Worm (Caenorhabditis elegans) whole organism, L4 larva: ENCODE measurements around the gene hex-1.

Experiments used
- D1046.2 ChIP-seq: fragments of 200-800 bp; sonication (Bioruptor generic); IDR thresholded peaks from 2 replicates; pipeline ENCODE4 v1.3.6; 2022; ENCODE audit warnings: missing genetic modification characterization, missing compliant biosample characterization
- F26F4.8 ChIP-seq: fragments of 200-800 bp; sonication (Bioruptor generic); conservative IDR thresholded peaks from 2 replicates; pipeline ENCODE4 v1.3.6; 2022; ENCODE audit warnings: missing genetic modification characterization, missing compliant biosample characterization
- R02D3.7 ChIP-seq: fragments of 150-350 bp; sonication (generic microtip); optimal IDR thresholded peaks from 3 replicates; lab custom pipeline; 2014; ENCODE audit warnings: missing biosample characterization, missing genetic modification characterization
- ZK337.2 ChIP-seq: fragments of 200-800 bp; sonication (Bioruptor generic); IDR thresholded peaks from 2 replicates; pipeline ENCODE4 v1.3.6; 2022; ENCODE audit warnings: missing genetic modification reagents, missing genetic modification characterization, missing compliant biosample characterization
- ama-1 ChIP-seq: fragments of 150-350 bp; optimal IDR thresholded peaks from 2 replicates; lab custom pipeline; 2014; ENCODE audit warnings: inconsistent platforms, mixed read lengths
- cey-2 ChIP-seq: sonication (generic microtip); optimal IDR thresholded peaks from 3 replicates; lab custom pipeline; 2017; ENCODE audit warnings: missing genetic modification characterization, mild to moderate bottlenecking, missing compliant biosample characterization, antibody characterized with exemption, borderline replicate concordance; ENCODE audit not compliant: insufficient read depth
- ctbp-1 ChIP-seq: fragments of 200-800 bp; sonication (Bioruptor generic); IDR thresholded peaks from 2 replicates; pipeline ENCODE4 v1.3.6; 2022; ENCODE audit warnings: missing genetic modification reagents, missing genetic modification characterization, missing compliant biosample characterization
- daf-12 ChIP-seq: fragments of 150-350 bp; optimal IDR thresholded peaks from 2 replicates; lab custom pipeline; 2014; ENCODE audit warnings: missing biosample characterization, missing genetic modification reagents, missing genetic modification characterization
- daf-16 ChIP-seq, 3 experiments: sonication (generic microtip); optimal IDR thresholded peaks; 2 replicates each; lab custom pipeline; 2016 to 2017; ENCODE audit warnings: missing genetic modification characterization in 3 of 3, missing genetic modification reagents in 3 of 3, mild to moderate bottlenecking in 2 of 3, missing compliant biosample characterization in 2 of 3, missing biosample characterization in 1 of 3, moderate library complexity in 1 of 3
- daf-8 ChIP-seq: fragments of 200-800 bp; sonication (Bioruptor generic); IDR thresholded peaks from 2 replicates; pipeline ENCODE4 v1.3.6; 2022; ENCODE audit warnings: missing genetic modification characterization, missing compliant biosample characterization
- dmd-6 ChIP-seq: fragments of 200-800 bp; sonication (Bioruptor generic); IDR thresholded peaks from 2 replicates; pipeline ENCODE4 v1.3.6; 2022; ENCODE audit warnings: missing genetic modification reagents, missing genetic modification characterization, missing compliant biosample characterization
- dmd-8 ChIP-seq: fragments of 200-800 bp; sonication (Bioruptor generic); IDR thresholded peaks from 2 replicates; pipeline ENCODE4 v1.3.6; 2022; ENCODE audit warnings: missing genetic modification characterization, missing compliant biosample characterization
- dpl-1 ChIP-seq: fragments of 150-350 bp; optimal IDR thresholded peaks from 2 replicates; lab custom pipeline; 2014; ENCODE audit warnings: missing biosample characterization, missing genetic modification reagents, missing genetic modification characterization
- dve-1 ChIP-seq: sonication (generic microtip); optimal IDR thresholded peaks from 2 replicates; lab custom pipeline; 2017; ENCODE audit warnings: antibody characterized with exemption, mild to moderate bottlenecking, missing genetic modification characterization, missing compliant biosample characterization; ENCODE audit not compliant: insufficient read depth
- egl-27 ChIP-seq: sonication (generic microtip); optimal IDR thresholded peaks from 3 replicates; lab custom pipeline; 2017; ENCODE audit warnings: missing biosample characterization, missing genetic modification reagents, missing genetic modification characterization
- fkh-10 ChIP-seq: fragments of 150-350 bp; optimal IDR thresholded peaks from 2 replicates; lab custom pipeline; 2014; ENCODE audit warnings: missing biosample characterization, missing genetic modification reagents, missing genetic modification characterization
- gei-8 ChIP-seq: fragments of 200-800 bp; sonication (Bioruptor generic); optimal IDR thresholded peaks from 2 replicates; lab custom pipeline; 2018; ENCODE audit warnings: mild to moderate bottlenecking, missing genetic modification characterization, missing compliant biosample characterization
- hlh-11 ChIP-seq: fragments of 200-800 bp; sonication (Bioruptor generic); optimal IDR thresholded peaks from 2 replicates; lab custom pipeline; 2018; ENCODE audit warnings: mild to moderate bottlenecking, missing genetic modification characterization, missing compliant biosample characterization
- hlh-30 ChIP-seq: sonication (generic microtip); optimal IDR thresholded peaks from 2 replicates; lab custom pipeline; 2017; ENCODE audit warnings: antibody characterized with exemption, mild to moderate bottlenecking, missing genetic modification characterization, missing compliant biosample characterization; ENCODE audit not compliant: insufficient read depth
- jun-1 ChIP-seq: fragments of 150-350 bp; optimal IDR thresholded peaks from 2 replicates; lab custom pipeline; 2014; ENCODE audit warnings: missing biosample characterization, missing genetic modification reagents, missing genetic modification characterization
- lin-13 ChIP-seq: fragments of 150-350 bp; optimal IDR thresholded peaks from 2 replicates; lab custom pipeline; 2014; ENCODE audit warnings: missing biosample characterization, missing genetic modification reagents, missing genetic modification characterization
- lin-15B ChIP-seq: fragments of 150-350 bp; sonication (generic microtip); optimal IDR thresholded peaks from 3 replicates; lab custom pipeline; 2014; ENCODE audit warnings: missing biosample characterization, missing genetic modification characterization
- lin-29 ChIP-seq: fragments of 200-800 bp; sonication (Bioruptor generic); IDR thresholded peaks from 2 replicates; pipeline ENCODE4 v1.3.6; 2022; ENCODE audit warnings: missing genetic modification reagents, missing genetic modification characterization, missing compliant biosample characterization
- lin-38 ChIP-seq: fragments of 200-800 bp; sonication (Bioruptor generic); IDR thresholded peaks from 2 replicates; pipeline ENCODE4 v1.3.6; 2022; ENCODE audit warnings: missing genetic modification reagents, missing genetic modification characterization, missing compliant biosample characterization
- lir-3 ChIP-seq: sonication (generic microtip); optimal IDR thresholded peaks from 2 replicates; lab custom pipeline; 2016; ENCODE audit warnings: mild to moderate bottlenecking, missing genetic modification characterization, missing compliant biosample characterization
- lsy-2 ChIP-seq, 2 experiments: fragments of 150-350 bp in 1 of 2; sonication (generic microtip) in 1 of 2; optimal IDR thresholded peaks; 2 replicates each; lab custom pipeline; 2014 to 2017; ENCODE audit warnings: missing biosample characterization in 2 of 2, missing genetic modification characterization in 2 of 2
- mep-1 ChIP-seq: fragments of 150-350 bp; sonication (generic microtip); optimal IDR thresholded peaks from 3 replicates; lab custom pipeline; 2014; ENCODE audit warnings: missing biosample characterization, missing genetic modification characterization
- mes-2 ChIP-seq: sonication (generic microtip); optimal IDR thresholded peaks from 2 replicates; lab custom pipeline; 2016; ENCODE audit warnings: missing genotype, mild to moderate bottlenecking, missing genetic modification characterization, missing compliant biosample characterization; ENCODE audit not compliant: poor library complexity, severe bottlenecking
- mxl-2 ChIP-seq: fragments of 200-800 bp; sonication (Bioruptor generic); conservative IDR thresholded peaks from 2 replicates; pipeline ENCODE4 v1.3.6; 2022; ENCODE audit warnings: missing genetic modification reagents, missing genetic modification characterization, missing compliant biosample characterization
- nhr-102 ChIP-seq: sonication (generic microtip); optimal IDR thresholded peaks from 2 replicates; lab custom pipeline; 2016; ENCODE audit warnings: mild to moderate bottlenecking, missing genetic modification characterization, moderate library complexity, missing compliant biosample characterization
- nhr-25 ChIP-seq: sonication (generic microtip); optimal IDR thresholded peaks from 2 replicates; lab custom pipeline; 2017; ENCODE audit warnings: missing genetic modification characterization, mild to moderate bottlenecking, missing compliant biosample characterization, antibody characterized with exemption, moderate library complexity, borderline replicate concordance; ENCODE audit not compliant: insufficient read depth
- nhr-28 ChIP-seq: fragments of 150-350 bp; optimal IDR thresholded peaks from 2 replicates; lab custom pipeline; 2014; ENCODE audit warnings: missing biosample characterization, missing genetic modification characterization
- nhr-41 ChIP-seq: fragments of 200-800 bp; sonication (Bioruptor generic); IDR thresholded peaks from 2 replicates; pipeline ENCODE4 v1.3.6; 2022; ENCODE audit warnings: missing genetic modification reagents, missing genetic modification characterization, missing compliant biosample characterization
- nhr-42 ChIP-seq: fragments of 200-800 bp; sonication (Bioruptor generic); IDR thresholded peaks from 2 replicates; pipeline ENCODE4 v1.3.6; 2022; ENCODE audit warnings: missing genetic modification characterization, missing compliant biosample characterization
- nhr-48 ChIP-seq: sonication (generic microtip); optimal IDR thresholded peaks from 2 replicates; lab custom pipeline; 2016; ENCODE audit warnings: mild to moderate bottlenecking, missing genetic modification characterization, missing compliant biosample characterization
- nhr-6 ChIP-seq: fragments of 150-350 bp; optimal IDR thresholded peaks from 2 replicates; lab custom pipeline; 2014; ENCODE audit warnings: missing biosample characterization, missing genetic modification characterization
- nhr-76 ChIP-seq: fragments of 150-350 bp; optimal IDR thresholded peaks from 2 replicates; lab custom pipeline; 2014; ENCODE audit warnings: missing biosample characterization, missing genetic modification characterization
- rbr-2 ChIP-seq: sonication (generic microtip); optimal IDR thresholded peaks from 2 replicates; lab custom pipeline; 2016; ENCODE audit warnings: missing genotype, missing genetic modification characterization, missing compliant biosample characterization
- saeg-2 ChIP-seq: fragments of 200-800 bp; sonication (Bioruptor generic); IDR thresholded peaks from 2 replicates; pipeline ENCODE4 v1.3.6; 2022; ENCODE audit warnings: missing genetic modification reagents, missing genetic modification characterization, missing compliant biosample characterization
- sdz-12 ChIP-seq: fragments of 200-800 bp; sonication (Bioruptor generic); optimal IDR thresholded peaks from 2 replicates; lab custom pipeline; 2018; ENCODE audit warnings: mild to moderate bottlenecking, missing genetic modification characterization, missing compliant biosample characterization
- skn-1 ChIP-seq: fragments of 150-350 bp; optimal IDR thresholded peaks from 2 replicates; lab custom pipeline; 2014; ENCODE audit warnings: missing biosample characterization, missing genetic modification characterization
- snpc-1.2 ChIP-seq: fragments of 200-800 bp; sonication (Bioruptor generic); IDR thresholded peaks from 2 replicates; pipeline ENCODE4 v1.3.6; 2022; ENCODE audit warnings: missing genetic modification reagents, missing genetic modification characterization, missing compliant biosample characterization
- spr-1 ChIP-seq: sonication (generic microtip); optimal IDR thresholded peaks from 2 replicates; lab custom pipeline; 2016; ENCODE audit warnings: mild to moderate bottlenecking, missing genetic modification characterization, missing compliant biosample characterization
- unc-62 ChIP-seq, 3 experiments: fragments of 150-350 bp in 1 of 3; sonication (generic microtip); optimal IDR thresholded peaks in 2 of 3; peaks in 1 of 3; 1 replicate in 1 of 3; 2 replicates in 2 of 3; lab custom pipeline; 2014 to 2017; ENCODE audit warnings: missing biosample characterization in 3 of 3, missing genetic modification characterization in 3 of 3, missing genetic modification reagents in 3 of 3, missing genotype in 1 of 3
- vab-7 ChIP-seq: fragments of 200-800 bp; sonication (Bioruptor generic); IDR thresholded peaks from 2 replicates; pipeline ENCODE4 v1.3.6; 2022; ENCODE audit warnings: missing genetic modification reagents, missing genetic modification characterization, missing compliant biosample characterization
- zip-11 ChIP-seq: fragments of 200-800 bp; sonication (Bioruptor generic); IDR thresholded peaks from 2 replicates; pipeline ENCODE4 v1.3.6; 2022; ENCODE audit warnings: missing genetic modification characterization, missing compliant biosample characterization
- zip-2 ChIP-seq: fragments of 150-350 bp; optimal IDR thresholded peaks from 2 replicates; lab custom pipeline; 2014; ENCODE audit warnings: missing biosample characterization, missing genetic modification characterization
- ztf-11 ChIP-seq: fragments of 150-350 bp; optimal IDR thresholded peaks from 2 replicates; lab custom pipeline; 2014; ENCODE audit warnings: missing biosample characterization, missing genetic modification characterization

The hex-1 gene

ce11 chrX:2231346-2231745 is 10.4 kb downstream of the hex-1 start:
- TF ChIP-seq nhr-102 (no peak), cey-2 (no peak), fkh-10 (no peak), nhr-41 (GFP tag; lab: Robert Waterston, UW) (no peak), mxl-2 (GFP tag; lab: Robert Waterston, UW) (no peak), snpc-1.2 (GFP tag; lab: Robert Waterston, UW) (no peak), lin-13 (no peak), nhr-48 (tag; lab: Kevin White, UChicago) (no peak), lin-15B (tag; lab: Kevin White, UChicago) (no peak), ctbp-1 (GFP tag; lab: Robert Waterston, UW) (no peak), dmd-8 (GFP tag; lab: Robert Waterston, UW) (no peak), daf-8 (GFP tag; lab: Robert Waterston, UW) (no peak), D1046.2 (GFP tag; lab: Robert Waterston, UW) (no peak), unc-62 (GFP tag; optimal IDR thresholded peaks at IDR 0.05 in 1 of 2; lab: Kevin White, UChicago) (no peak), unc-62 (tag; optimal IDR thresholded peaks at IDR 0.05; lab: Kevin White, UChicago) (no peak)

ce11 chrX:2233929-2234328 is 13.0 kb downstream of the hex-1 start, which contains the start of gene T14F9.2:
Gene T14F9.2, plus strand, starts transcription at chrX:2234324.
- TF ChIP-seq nhr-28 (tag; lab: Kevin White, UChicago): peak; percentile 10
- TF ChIP-seq spr-1: no peak
- TF ChIP-seq nhr-76: no peak
- TF ChIP-seq mep-1 (tag; lab: Kevin White, UChicago): peak; percentile 64
- TF ChIP-seq hlh-30 (tag; lab: Kevin White, UChicago): peak; percentile 77
- TF ChIP-seq jun-1: no peak
- TF ChIP-seq mxl-2 (GFP tag; lab: Robert Waterston, UW): no peak
- 0 out of 2 replicates have a peak, but pooled peaks have one; percentile 9 for TF ChIP-seq dmd-6 (GFP tag; lab: Robert Waterston, UW)
- TF ChIP-seq skn-1 (tag; lab: Kevin White, UChicago): no peak
- peak; percentile 57 for TF ChIP-seq mes-2 (tag; lab: Kevin White, UChicago)
- TF ChIP-seq lsy-2 (tag; optimal IDR thresholded peaks at IDR 0.05; lab: Kevin White, UChicago): peak in 1 of 2 experiments; percentile 79
- peak; percentile 32 for TF ChIP-seq rbr-2 (tag; lab: Kevin White, UChicago)
- peak; percentile 33 for TF ChIP-seq dpl-1
- TF ChIP-seq dve-1 (tag; lab: Kevin White, UChicago): peak; percentile 72
- peak; percentile 56 for TF ChIP-seq hlh-11 (tag; lab: Kevin White, UChicago)
- TF ChIP-seq daf-12 (tag; lab: Kevin White, UChicago): no peak
- TF ChIP-seq daf-16 (GFP tag; optimal IDR thresholded peaks at IDR 0.05; lab: Kevin White, UChicago): no peak
- TF ChIP-seq daf-16 (tag; optimal IDR thresholded peaks at IDR 0.05; lab: Kevin White, UChicago): peak; percentile 52
- TF ChIP-seq lin-15B (tag; lab: Kevin White, UChicago): no peak

- TF ChIP-seq egl-27 (tag; lab: Kevin White, UChicago): no peak
- no peak for TF ChIP-seq gei-8 (GFP tag; lab: Kevin White, UChicago)
- no peak for TF ChIP-seq zip-2 (tag; lab: Kevin White, UChicago)
- TF ChIP-seq ZK337.2 (GFP tag; lab: Robert Waterston, UW): no peak
- TF ChIP-seq spr-1: no peak
- TF ChIP-seq lin-38 (GFP tag; lab: Robert Waterston, UW): no peak
- TF ChIP-seq zip-11: no peak
- TF ChIP-seq lin-29 (GFP tag; lab: Robert Waterston, UW): no peak
- TF ChIP-seq nhr-25 (tag; lab: Kevin White, UChicago): peak; percentile 13
- no peak for TF ChIP-seq ama-1 (lab: Kevin White, UChicago)
- TF ChIP-seq nhr-6 (tag; lab: Kevin White, UChicago): peak; percentile 68
- no peak for TF ChIP-seq sdz-12 (GFP tag; lab: Kevin White, UChicago)
- no peak for TF ChIP-seq nhr-42
- no peak for TF ChIP-seq R02D3.7
- no peak for TF ChIP-seq ztf-11 (tag; lab: Kevin White, UChicago)
- TF ChIP-seq F26F4.8 (GFP tag; lab: Robert Waterston, UW): no peak
- TF ChIP-seq hlh-30 (tag; lab: Kevin White, UChicago): peak; percentile 76
- TF ChIP-seq vab-7 (GFP tag; lab: Robert Waterston, UW): no peak; the same call in 1 of the 2 replicates
- TF ChIP-seq lir-3 (tag; lab: Kevin White, UChicago): no peak
- no peak for TF ChIP-seq saeg-2 (GFP tag; lab: Robert Waterston, UW)
Measured at ce11 chrX:2237438-2237961, 16.6 kb downstream of the hex-1 start, which contains the start of gene vha-15. Gene vha-15, plus strand, starts transcription at chrX:2237911.
